Worm (Caenorhabditis elegans) whole organism, late embryonic: ENCODE data around the gene C05G5.3.

Source experiments
- ceh-9 ChIP-seq: sonication (generic microtip); optimal IDR thresholded peaks from 2 replicates; lab custom pipeline; 2016; ENCODE audit warnings: mild to moderate bottlenecking, missing genetic modification characterization, inconsistent platforms, missing compliant biosample characterization
- tbx-2 ChIP-seq: sonication (generic microtip); optimal IDR thresholded peaks from 2 replicates; lab custom pipeline; 2016; ENCODE audit warnings: missing genetic modification characterization, missing compliant biosample characterization

DNA sequence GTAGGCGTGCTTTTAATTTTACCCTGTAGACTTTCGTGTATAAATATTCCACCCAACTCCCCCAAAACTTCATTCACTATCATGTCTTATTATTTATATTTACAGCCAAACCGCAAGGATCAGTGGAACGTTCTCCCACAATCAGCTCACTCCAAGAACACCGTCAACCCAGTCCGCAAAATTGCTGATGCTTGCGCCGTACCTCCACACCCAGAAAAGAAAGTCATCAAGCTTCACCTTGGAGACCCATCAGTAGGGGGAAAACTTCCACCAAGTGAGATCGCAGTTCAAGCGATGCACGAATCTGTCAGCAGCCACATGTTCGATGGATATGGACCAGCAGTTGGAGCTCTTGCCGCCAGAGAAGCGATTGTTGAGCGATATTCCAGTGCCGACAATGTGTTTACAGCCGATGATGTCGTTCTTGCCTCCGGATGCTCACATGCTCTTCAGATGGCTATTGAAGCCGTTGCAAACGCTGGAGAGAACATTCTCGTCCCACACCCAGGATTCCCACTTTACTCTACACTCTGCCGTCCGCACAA, 39.5 kb upstream of the C05G5.3 start:
- no peak for TF ChIP-seq tbx-2
- no peak for TF ChIP-seq ceh-9
